Worm (Caenorhabditis elegans) whole organism, L4 larva: ENCODE data around the gene C18H2.5.

Source experiments
- T20F7.1 ChIP-seq: fragments of 200-800 bp; sonication (Bioruptor generic); optimal IDR thresholded peaks from 2 replicates; lab custom pipeline; 2018; ENCODE audit warnings: mild to moderate bottlenecking, missing genetic modification characterization, missing compliant biosample characterization
- ZK337.2 ChIP-seq: fragments of 200-800 bp; sonication (Bioruptor generic); IDR thresholded peaks from 2 replicates; pipeline ENCODE4 v1.3.6; 2022; ENCODE audit warnings: missing genetic modification reagents, missing genetic modification characterization, missing compliant biosample characterization
- aha-1 ChIP-seq: fragments of 150-350 bp; peaks from one replicate; lab custom pipeline; 2014; ENCODE audit warnings: missing biosample characterization, missing genetic modification characterization
- aly-2 ChIP-seq: sonication (generic microtip); optimal IDR thresholded peaks from 2 replicates; lab custom pipeline; 2018; ENCODE audit warnings: missing biosample characterization, missing genetic modification characterization
- ama-1 ChIP-seq: fragments of 150-350 bp; optimal IDR thresholded peaks from 2 replicates; lab custom pipeline; 2014; ENCODE audit warnings: inconsistent platforms, mixed read lengths
- ctbp-1 ChIP-seq: fragments of 200-800 bp; sonication (Bioruptor generic); IDR thresholded peaks from 2 replicates; pipeline ENCODE4 v1.3.6; 2022; ENCODE audit warnings: missing genetic modification reagents, missing genetic modification characterization, missing compliant biosample characterization
- daf-16 ChIP-seq, 3 experiments: sonication (generic microtip); optimal IDR thresholded peaks; 2 replicates each; lab custom pipeline; 2016 to 2017; ENCODE audit warnings: missing genetic modification characterization in 3 of 3, missing genetic modification reagents in 3 of 3, mild to moderate bottlenecking in 2 of 3, missing compliant biosample characterization in 2 of 3, missing biosample characterization in 1 of 3, moderate library complexity in 1 of 3
- daf-19 ChIP-seq: fragments of 200-800 bp; sonication (Bioruptor generic); conservative IDR thresholded peaks from 2 replicates; pipeline ENCODE4 v1.3.6; 2022; ENCODE audit warnings: missing genetic modification characterization, missing compliant biosample characterization
- duxl-1 ChIP-seq: sonication (generic microtip); optimal IDR thresholded peaks from 2 replicates; lab custom pipeline; 2016; ENCODE audit warnings: mild to moderate bottlenecking, missing genetic modification characterization, moderate library complexity, missing compliant biosample characterization; ENCODE audit not compliant: poor library complexity
- dve-1 ChIP-seq: sonication (generic microtip); optimal IDR thresholded peaks from 2 replicates; lab custom pipeline; 2017; ENCODE audit warnings: antibody characterized with exemption, mild to moderate bottlenecking, missing genetic modification characterization, missing compliant biosample characterization; ENCODE audit not compliant: insufficient read depth
- egl-43 ChIP-seq: fragments of 200-800 bp; sonication (Bioruptor generic); IDR thresholded peaks from 2 replicates; pipeline ENCODE4 v1.3.6; 2022; ENCODE audit warnings: missing genetic modification reagents, missing genetic modification characterization, missing compliant biosample characterization
- hif-1 ChIP-seq, 2 experiments: sonication (generic microtip); optimal IDR thresholded peaks; 2 replicates each; lab custom pipeline; 2016 to 2017; ENCODE audit warnings: missing compliant biosample characterization in 2 of 2, missing genetic modification characterization in 2 of 2, missing genetic modification reagents in 2 of 2, missing genotype in 2 of 2, mild to moderate bottlenecking in 1 of 2
- hlh-11 ChIP-seq: fragments of 200-800 bp; sonication (Bioruptor generic); optimal IDR thresholded peaks from 2 replicates; lab custom pipeline; 2018; ENCODE audit warnings: mild to moderate bottlenecking, missing genetic modification characterization, missing compliant biosample characterization
- hlh-30 ChIP-seq: sonication (generic microtip); optimal IDR thresholded peaks from 2 replicates; lab custom pipeline; 2017; ENCODE audit warnings: antibody characterized with exemption, mild to moderate bottlenecking, missing genetic modification characterization, missing compliant biosample characterization; ENCODE audit not compliant: insufficient read depth
- hmg-1.1 ChIP-seq: fragments of 200-800 bp; sonication (Bioruptor generic); IDR thresholded peaks from 2 replicates; pipeline ENCODE4 v1.3.6; 2022; ENCODE audit warnings: missing genetic modification reagents, missing genetic modification characterization, missing compliant biosample characterization
- jun-1 ChIP-seq: fragments of 150-350 bp; optimal IDR thresholded peaks from 2 replicates; lab custom pipeline; 2014; ENCODE audit warnings: missing biosample characterization, missing genetic modification reagents, missing genetic modification characterization
- lin-1 ChIP-seq: fragments of 200-800 bp; sonication (Bioruptor generic); IDR thresholded peaks from 2 replicates; pipeline ENCODE4 v1.3.6; 2022; ENCODE audit warnings: missing genetic modification reagents, missing genetic modification characterization, missing compliant biosample characterization
- lin-15B ChIP-seq: fragments of 150-350 bp; sonication (generic microtip); optimal IDR thresholded peaks from 3 replicates; lab custom pipeline; 2014; ENCODE audit warnings: missing biosample characterization, missing genetic modification characterization
- lin-39 ChIP-seq: fragments of 150-350 bp; optimal IDR thresholded peaks from 2 replicates; lab custom pipeline; 2014; ENCODE audit warnings: missing biosample characterization, missing genetic modification reagents, missing genetic modification characterization
- lsy-2 ChIP-seq, 2 experiments: fragments of 150-350 bp in 1 of 2; sonication (generic microtip) in 1 of 2; optimal IDR thresholded peaks; 2 replicates each; lab custom pipeline; 2014 to 2017; ENCODE audit warnings: missing biosample characterization in 2 of 2, missing genetic modification characterization in 2 of 2
- madf-5 ChIP-seq, 2 experiments: fragments of 200-800 bp; sonication (Bioruptor generic); IDR thresholded peaks; 2 replicates each; pipeline ENCODE4 v1.3.6; 2022; ENCODE audit warnings: missing compliant biosample characterization in 2 of 2, missing genetic modification characterization in 2 of 2
- mdt-29 ChIP-seq: fragments of 200-800 bp; sonication (Bioruptor generic); IDR thresholded peaks from 2 replicates; pipeline ENCODE4 v1.3.6; 2022; ENCODE audit warnings: missing genetic modification reagents, missing genetic modification characterization, missing compliant biosample characterization
- mep-1 ChIP-seq: fragments of 150-350 bp; sonication (generic microtip); optimal IDR thresholded peaks from 3 replicates; lab custom pipeline; 2014; ENCODE audit warnings: missing biosample characterization, missing genetic modification characterization
- mes-2 ChIP-seq: sonication (generic microtip); optimal IDR thresholded peaks from 2 replicates; lab custom pipeline; 2016; ENCODE audit warnings: missing genotype, mild to moderate bottlenecking, missing genetic modification characterization, missing compliant biosample characterization; ENCODE audit not compliant: poor library complexity, severe bottlenecking
- nhr-10 ChIP-seq: fragments of 150-350 bp; optimal IDR thresholded peaks from 2 replicates; lab custom pipeline; 2014; ENCODE audit warnings: missing biosample characterization, missing genetic modification characterization
- nhr-28 ChIP-seq: fragments of 150-350 bp; optimal IDR thresholded peaks from 2 replicates; lab custom pipeline; 2014; ENCODE audit warnings: missing biosample characterization, missing genetic modification characterization
- nhr-41 ChIP-seq: fragments of 200-800 bp; sonication (Bioruptor generic); IDR thresholded peaks from 2 replicates; pipeline ENCODE4 v1.3.6; 2022; ENCODE audit warnings: missing genetic modification reagents, missing genetic modification characterization, missing compliant biosample characterization
- nhr-42 ChIP-seq: fragments of 200-800 bp; sonication (Bioruptor generic); IDR thresholded peaks from 2 replicates; pipeline ENCODE4 v1.3.6; 2022; ENCODE audit warnings: missing genetic modification characterization, missing compliant biosample characterization
- nhr-6 ChIP-seq: fragments of 150-350 bp; optimal IDR thresholded peaks from 2 replicates; lab custom pipeline; 2014; ENCODE audit warnings: missing biosample characterization, missing genetic modification characterization
- php-3 ChIP-seq: fragments of 200-800 bp; sonication (Bioruptor generic); IDR thresholded peaks from 2 replicates; pipeline ENCODE4 v1.3.6; 2022; ENCODE audit warnings: missing genetic modification reagents, missing genetic modification characterization, missing compliant biosample characterization
- pqm-1 ChIP-seq: sonication (generic microtip); optimal IDR thresholded peaks from 2 replicates; lab custom pipeline; 2017; ENCODE audit warnings: missing biosample characterization, missing genetic modification characterization
- spr-3 ChIP-seq: fragments of 200-800 bp; sonication (Bioruptor generic); optimal IDR thresholded peaks from 2 replicates; lab custom pipeline; 2018; ENCODE audit warnings: mild to moderate bottlenecking, missing genetic modification characterization, missing compliant biosample characterization
- tag-97 ChIP-seq: fragments of 200-800 bp; sonication (Bioruptor generic); IDR thresholded peaks from 2 replicates; pipeline ENCODE4 v1.3.6; 2022; ENCODE audit warnings: missing genetic modification characterization, missing compliant biosample characterization
- tra-1 ChIP-seq: fragments of 200-800 bp; sonication (Bioruptor generic); IDR thresholded peaks from 2 replicates; pipeline ENCODE4 v1.3.6; 2022; ENCODE audit warnings: missing genetic modification reagents, missing genetic modification characterization, missing compliant biosample characterization
- unc-130 ChIP-seq: sonication (generic microtip); optimal IDR thresholded peaks from 2 replicates; lab custom pipeline; 2016; ENCODE audit warnings: missing genetic modification reagents, missing genetic modification characterization, missing compliant biosample characterization
- unc-39 ChIP-seq: sonication (generic microtip); optimal IDR thresholded peaks from 2 replicates; lab custom pipeline; 2017; ENCODE audit warnings: missing biosample characterization, missing genetic modification characterization
- unc-62 ChIP-seq, 3 experiments: fragments of 150-350 bp in 1 of 3; sonication (generic microtip); optimal IDR thresholded peaks in 2 of 3; peaks in 1 of 3; 1 replicate in 1 of 3; 2 replicates in 2 of 3; lab custom pipeline; 2014 to 2017; ENCODE audit warnings: missing biosample characterization in 3 of 3, missing genetic modification characterization in 3 of 3, missing genetic modification reagents in 3 of 3, missing genotype in 1 of 3
- vab-7 ChIP-seq: fragments of 200-800 bp; sonication (Bioruptor generic); IDR thresholded peaks from 2 replicates; pipeline ENCODE4 v1.3.6; 2022; ENCODE audit warnings: missing genetic modification reagents, missing genetic modification characterization, missing compliant biosample characterization
- zfp-3 ChIP-seq: fragments of 200-800 bp; sonication (Bioruptor generic); conservative IDR thresholded peaks from 2 replicates; pipeline ENCODE4 v1.3.6; 2022; ENCODE audit warnings: missing genetic modification reagents, missing genetic modification characterization, missing compliant biosample characterization

The C18H2.5 gene

ce11 chrIII:7736003-7736402 is 41.8 kb upstream of the C18H2.5 start (continued):
- TF ChIP-seq spr-3 (GFP tag; lab: Kevin White, UChicago) (no peak), ctbp-1 (no peak), madf-5 (GFP tag; IDR thresholded peaks at IDR 0.05; lab: Robert Waterston, UW) (no peak), duxl-1 (tag; lab: Kevin White, UChicago) (peak; percentile 39), nhr-42 (GFP tag; lab: Robert Waterston, UW) (no peak)
- TF ChIP-seq, all 104 proteins: peak for 4

ce11 chrIII:7734105-7734504 is 39.9 kb upstream of the C18H2.5 start:
- TF ChIP-seq egl-43 (GFP tag; lab: Robert Waterston, UW) (0 out of 2 replicates have a peak, but pooled peaks have one; percentile 22), duxl-1 (tag; lab: Kevin White, UChicago) (peak; percentile 26), lin-1 (GFP tag; lab: Robert Waterston, UW) (no peak), hlh-30 (no peak), nhr-42 (GFP tag; lab: Robert Waterston, UW) (no peak), unc-62 (GFP tag; optimal IDR thresholded peaks at IDR 0.05 in 1 of 2; lab: Kevin White, UChicago) (peak in 1 of 2 experiments; percentile 63), unc-62 (tag; optimal IDR thresholded peaks at IDR 0.05; lab: Kevin White, UChicago) (no peak), ctbp-1 (no peak), unc-130 (GFP tag; lab: Kevin White, UChicago) (no peak), mes-2 (tag; lab: Kevin White, UChicago) (peak; percentile 21), daf-19 (GFP tag; lab: Robert Waterston, UW) (no peak)

- TF ChIP-seq lin-1 (GFP tag; lab: Robert Waterston, UW) (0 out of 2 replicates have a peak, but pooled peaks have one; percentile 15), spr-3 (GFP tag; lab: Kevin White, UChicago) (no peak)
These were observed 39.4 kb upstream of the C18H2.5 start for ce11 chrIII:7733563-7733962.

- TF ChIP-seq egl-43 (GFP tag; lab: Robert Waterston, UW) (0 out of 2 replicates have a peak, but pooled peaks have one; percentile 21), nhr-10 (no peak), hlh-11 (tag; lab: Kevin White, UChicago) (no peak), ZK337.2 (GFP tag; lab: Robert Waterston, UW) (no peak), aha-1 (tag; lab: Kevin White, UChicago) (peak; percentile 36)
- TF ChIP-seq, all 104 proteins: peak for 2
These were observed 36.9 kb upstream of the C18H2.5 start for ce11 chrIII:7731085-7731484.

ce11 chrIII:7730331-7730730 is 36.2 kb upstream of the C18H2.5 start:
- TF ChIP-seq dve-1 (tag; lab: Kevin White, UChicago): peak; percentile 81
- no peak for TF ChIP-seq aha-1 (tag; lab: Kevin White, UChicago)
- TF ChIP-seq nhr-41 (GFP tag; lab: Robert Waterston, UW): no peak
- TF ChIP-seq php-3: peak; percentile 50
- peak; percentile 44; the same call in 1 of the 2 replicates for TF ChIP-seq tra-1 (GFP tag; lab: Robert Waterston, UW)
- TF ChIP-seq nhr-6 (tag; lab: Kevin White, UChicago): no peak
- peak; percentile 22 for TF ChIP-seq hlh-30
- peak; percentile 17; the same call in 1 of the 2 replicates for TF ChIP-seq hmg-1.1 (GFP tag; lab: Robert Waterston, UW)
- TF ChIP-seq mep-1 (tag; lab: Kevin White, UChicago): no peak
- TF ChIP-seq duxl-1 (tag; lab: Kevin White, UChicago): no peak
- TF ChIP-seq madf-5 (GFP tag; IDR thresholded peaks at IDR 0.05; lab: Robert Waterston, UW): 0 out of 4 replicates have a peak, but pooled peaks of 1 of the 2 experiments have one; percentile 27
- TF ChIP-seq hlh-11 (tag; lab: Kevin White, UChicago): peak; percentile 74
- TF ChIP-seq ama-1 (lab: Kevin White, UChicago): no peak
- no peak for TF ChIP-seq lin-15B (tag; lab: Kevin White, UChicago)
- TF ChIP-seq tag-97 (GFP tag; lab: Robert Waterston, UW): no peak
- peak; percentile 88 for TF ChIP-seq nhr-28
- TF ChIP-seq pqm-1 (tag; lab: Kevin White, UChicago): peak; percentile 87
- TF ChIP-seq lin-39 (tag; lab: Kevin White, UChicago): no peak
- peak; percentile 30; the same call in 1 of the 2 replicates for TF ChIP-seq zfp-3
- TF ChIP-seq vab-7 (GFP tag; lab: Robert Waterston, UW): no peak
- peak; percentile 62 for TF ChIP-seq T20F7.1 (GFP tag; lab: Kevin White, UChicago)
- TF ChIP-seq unc-39 (tag; lab: Kevin White, UChicago): no peak
- TF ChIP-seq jun-1 (tag; lab: Kevin White, UChicago): no peak
- no peak for TF ChIP-seq aly-2 (tag; lab: Kevin White, UChicago)
- peak in 1 of 2 experiments; percentile 2 for TF ChIP-seq unc-62 (GFP tag; optimal IDR thresholded peaks at IDR 0.05 in 1 of 2; lab: Kevin White, UChicago)
- no peak for TF ChIP-seq unc-62 (tag; optimal IDR thresholded peaks at IDR 0.05; lab: Kevin White, UChicago)
- TF ChIP-seq daf-16 (GFP tag; optimal IDR thresholded peaks at IDR 0.05; lab: Kevin White, UChicago): no peak
- peak; percentile 75 for TF ChIP-seq daf-16 (tag; optimal IDR thresholded peaks at IDR 0.05; lab: Kevin White, UChicago)
- TF ChIP-seq hif-1 (tag; optimal IDR thresholded peaks at IDR 0.05; lab: Kevin White, UChicago): no peak
- peak in 1 of 2 experiments; percentile 43 for TF ChIP-seq lsy-2 (tag; optimal IDR thresholded peaks at IDR 0.05; lab: Kevin White, UChicago)
- TF ChIP-seq mdt-29 (GFP tag; lab: Robert Waterston, UW): no peak
